Fruit fly (Drosophila melanogaster): ENCODE results near the gene Dip-C.
A peak's percentile ranks its signal among the peaks of the same experiment; 100 is the strongest.

Dip-C gene

DNA sequence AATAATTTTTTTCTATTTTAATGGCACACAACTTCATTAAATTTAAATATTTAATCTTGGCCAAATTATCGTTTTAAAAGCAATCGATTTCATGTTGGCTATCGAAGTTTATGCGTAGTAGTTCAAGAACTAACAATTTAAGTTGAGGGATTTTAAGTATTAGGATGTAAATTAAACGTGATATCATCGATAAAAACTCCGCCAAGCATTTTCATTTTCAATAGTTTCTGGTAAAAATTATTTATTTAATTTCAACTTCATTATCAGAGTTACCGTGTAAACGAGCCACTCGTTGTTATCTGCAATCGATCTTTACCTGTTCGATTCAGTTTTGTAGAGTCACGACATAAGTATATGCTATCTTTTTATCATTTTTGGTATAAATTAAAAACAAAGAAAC is 10.6 kb downstream of the Dip-C start (continued):
- TF ChIP-seq CG16813 (GFP tag; IDR thresholded peaks at IDR 0.05; ENCODE audit: partially characterized antibody) (0 out of 3 replicates have a peak, but pooled peaks have one; percentile 32), Oli (tag; optimal IDR thresholded peaks at IDR 0.05) (peak; percentile 97), gro (GFP tag; optimal IDR thresholded peaks at IDR 0.05) (peak; percentile 97), CG11398 (GFP tag; optimal IDR thresholded peaks at IDR 0.05) (peak; percentile 88), corto (GFP tag; optimal IDR thresholded peaks at IDR 0.05) (peak; percentile 82), chinmo (GFP tag; IDR thresholded peaks at IDR 0.05; ENCODE audit: partially characterized antibody) (no peak), PHDP (tag; optimal IDR thresholded peaks at IDR 0.05) (peak; percentile 99), Atf6 (GFP tag; IDR thresholded peaks at IDR 0.05) (peak; percentile 96), Oaz (GFP tag; IDR thresholded peaks at IDR 0.05) (peak; percentile 92), sim (GFP tag; IDR thresholded peaks at IDR 0.05) (peak; percentile 98), HmgD (GFP tag; optimal IDR thresholded peaks at IDR 0.05) (peak; percentile 93), CG12659 (GFP tag; optimal IDR thresholded peaks at IDR 0.05) (peak; percentile 97), CG11696 (GFP tag; IDR thresholded peaks at IDR 0.05) (peak; percentile 95), nerfin-1 (tag; optimal IDR thresholded peaks at IDR 0.05) (peak; percentile 98), Sry-δ (GFP tag; optimal IDR thresholded peaks at IDR 0.05) (peak; percentile 66), CG43689 (GFP tag; IDR thresholded peaks at IDR 0.05) (peak; percentile 88), Drgx (GFP tag; IDR thresholded peaks at IDR 0.05) (peak; percentile 93), CG15696 (tag; optimal IDR thresholded peaks at IDR 0.05) (peak; percentile 100), C15 (GFP tag; IDR thresholded peaks at IDR 0.05) (peak; percentile 87), Scr (GFP tag; IDR thresholded peaks at IDR 0.05; ENCODE audit: partially characterized antibody) (peak; percentile 51), CG6765 (GFP tag; optimal IDR thresholded peaks at IDR 0.05) (peak; percentile 99), sob (GFP tag; IDR thresholded peaks at IDR 0.05) (peak; percentile 97), sr (GFP tag; IDR thresholded peaks at IDR 0.05) (peak; percentile 83), fu2 (GFP tag; optimal IDR thresholded peaks at IDR 0.05) (peak; percentile 88), CG17328 (GFP tag; IDR thresholded peaks at IDR 0.05) (peak; percentile 98), ap (GFP tag; IDR thresholded peaks at IDR 0.05) (peak; percentile 97), cad (GFP tag; optimal IDR thresholded peaks at IDR 0.05) (no peak), kay (GFP tag; optimal IDR thresholded peaks at IDR 0.05) (peak; percentile 89), CG31365 (tag; optimal IDR thresholded peaks at IDR 0.05) (peak; percentile 90), CG11723 (GFP tag; optimal IDR thresholded peaks at IDR 0.05) (peak; percentile 94), sd (tag; optimal IDR thresholded peaks at IDR 0.05) (peak; percentile 88), CrebB (tag; optimal IDR thresholded peaks at IDR 0.05) (peak; percentile 98), CG5953 (GFP tag; IDR thresholded peaks at IDR 0.05) (peak; percentile 94), CG13287 (GFP tag; IDR thresholded peaks at IDR 0.05; ENCODE audit: partially characterized antibody) (peak; percentile 71; the same call in 1 of the 2 replicates), Bteb2 (GFP tag; optimal IDR thresholded peaks at IDR 0.05) (peak; percentile 96), E2f2 (GFP tag; IDR thresholded peaks at IDR 0.05) (peak; percentile 85), Ets65A (GFP tag) (peak; percentile 98), sima (GFP tag; optimal IDR thresholded peaks at IDR 0.05) (peak; percentile 91), CG9817 (tag; optimal IDR thresholded peaks at IDR 0.05) (peak; percentile 97), CG13424 (tag; optimal IDR thresholded peaks at IDR 0.05) (peak; percentile 99), Fer1 (GFP tag; optimal IDR thresholded peaks at IDR 0.05) (peak; percentile 98), cg (GFP tag; optimal IDR thresholded peaks at IDR 0.05) (no peak), CG11560 (tag; IDR thresholded peaks at IDR 0.05) (peak; percentile 65; the same call in 2 of the 3 replicates), CG13624 (GFP tag; optimal IDR thresholded peaks at IDR 0.05) (peak; percentile 96), CG11085 (GFP tag; IDR thresholded peaks at IDR 0.05) (peak; percentile 88), Rfx (GFP tag; IDR thresholded peaks at IDR 0.05) (peak; percentile 97), Meics (GFP tag; optimal IDR thresholded peaks at IDR 0.05) (peak; percentile 99), unpg (GFP tag; optimal IDR thresholded peaks at IDR 0.05) (peak; percentile 99), tin (GFP tag; optimal IDR thresholded peaks at IDR 0.05) (peak; percentile 100), knrl (GFP tag; IDR thresholded peaks at IDR 0.05; ENCODE audit: partially characterized antibody) (0 out of 3 replicates have a peak, but pooled peaks have one; percentile 19), pum (GFP tag; optimal IDR thresholded peaks at IDR 0.05) (peak; percentile 90)
